Worm (Caenorhabditis elegans) whole organism, L3 larva: ENCODE data around the gene zag-1.

Source experiments
- R02D3.7 ChIP-seq: fragments of 150-350 bp; optimal IDR thresholded peaks from 2 replicates; lab custom pipeline; 2014; ENCODE audit warnings: missing biosample characterization, missing genetic modification characterization
- aly-2 ChIP-seq: fragments of 150-350 bp; optimal IDR thresholded peaks from 2 replicates; lab custom pipeline; 2014; ENCODE audit warnings: missing biosample characterization, missing genetic modification characterization
- ama-1 ChIP-seq: fragments of 150-350 bp; optimal IDR thresholded peaks from 2 replicates; lab custom pipeline; 2018
- ceh-82 ChIP-seq: fragments of 150-350 bp; optimal IDR thresholded peaks from 2 replicates; lab custom pipeline; 2014; ENCODE audit warnings: missing biosample characterization, missing genetic modification characterization
- ceh-9 ChIP-seq: sonication (generic microtip); optimal IDR thresholded peaks from 2 replicates; lab custom pipeline; 2018; ENCODE audit warnings: missing biosample characterization, missing genetic modification characterization
- egl-27 ChIP-seq: sonication (generic microtip); optimal IDR thresholded peaks from 4 replicates; lab custom pipeline; 2017; ENCODE audit warnings: missing biosample characterization, missing genetic modification reagents, missing genetic modification characterization
- egl-5 ChIP-seq: fragments of 150-350 bp; optimal IDR thresholded peaks from 2 replicates; lab custom pipeline; 2017; ENCODE audit warnings: missing biosample characterization, missing genetic modification reagents, missing genetic modification characterization, inconsistent platforms
- elt-1 ChIP-seq: fragments of 150-350 bp; optimal IDR thresholded peaks from 2 replicates; lab custom pipeline; 2014; ENCODE audit warnings: missing biosample characterization, missing genetic modification characterization
- elt-2 ChIP-seq: sonication (generic microtip); optimal IDR thresholded peaks from 2 replicates; lab custom pipeline; 2016; ENCODE audit warnings: missing genetic modification reagents, mild to moderate bottlenecking, missing genetic modification characterization, missing compliant biosample characterization
- elt-3 ChIP-seq, 3 experiments: fragments of 150-350 bp in 1 of 3; sonication (generic microtip) in 2 of 3; optimal IDR thresholded peaks; 2 replicates in 2 of 3; 4 replicates in 1 of 3; lab custom pipeline; 2014 to 2017; ENCODE audit warnings: missing biosample characterization in 3 of 3, missing genetic modification characterization in 3 of 3
- eor-1 ChIP-seq, 2 experiments: fragments of 150-350 bp; optimal IDR thresholded peaks; 2 replicates each; lab custom pipeline; 2014 to 2018; ENCODE audit warnings: missing biosample characterization in 2 of 2, missing genetic modification characterization in 2 of 2
- fkh-10 ChIP-seq: sonication (generic microtip); optimal IDR thresholded peaks from 2 replicates; lab custom pipeline; 2017; ENCODE audit warnings: missing biosample characterization, missing genetic modification reagents, missing genetic modification characterization
- fkh-2 ChIP-seq: fragments of 150-350 bp; optimal IDR thresholded peaks from 2 replicates; lab custom pipeline; 2014; ENCODE audit warnings: missing biosample characterization, missing genetic modification reagents, missing genetic modification characterization
- fos-1 ChIP-seq: fragments of 150-350 bp; optimal IDR thresholded peaks from 2 replicates; lab custom pipeline; 2014; ENCODE audit warnings: missing biosample characterization, missing genetic modification characterization
- hmg-11 ChIP-seq: sonication (generic microtip); optimal IDR thresholded peaks from 2 replicates; lab custom pipeline; 2016; ENCODE audit warnings: missing genetic modification characterization, missing compliant biosample characterization
- jun-1 ChIP-seq: fragments of 150-350 bp; optimal IDR thresholded peaks from 2 replicates; lab custom pipeline; 2014; ENCODE audit warnings: missing biosample characterization, missing genetic modification reagents, missing genetic modification characterization
- lin-15B ChIP-seq: fragments of 150-350 bp; optimal IDR thresholded peaks from 2 replicates; lab custom pipeline; 2014; ENCODE audit warnings: missing biosample characterization, missing genetic modification characterization
- lin-39 ChIP-seq: fragments of 150-350 bp; optimal IDR thresholded peaks from 2 replicates; lab custom pipeline; 2018; ENCODE audit warnings: missing biosample characterization, missing genetic modification reagents, missing genetic modification characterization
- lsy-12 ChIP-seq: sonication (generic microtip); optimal IDR thresholded peaks from 2 replicates; lab custom pipeline; 2016; ENCODE audit warnings: mild to moderate bottlenecking, missing genetic modification characterization, missing compliant biosample characterization
- mml-1 ChIP-seq: fragments of 150-350 bp; sonication (generic microtip); optimal IDR thresholded peaks from 3 replicates; lab custom pipeline; 2014; ENCODE audit warnings: missing biosample characterization, missing genetic modification characterization
- nfya-1 ChIP-seq: sonication (generic microtip); optimal IDR thresholded peaks from 2 replicates; lab custom pipeline; 2017; ENCODE audit warnings: missing genetic modification characterization, mild to moderate bottlenecking, missing compliant biosample characterization, antibody characterized with exemption, moderate library complexity; ENCODE audit not compliant: insufficient read depth
- nhr-11 ChIP-seq: fragments of 150-350 bp; optimal IDR thresholded peaks from 2 replicates; lab custom pipeline; 2014; ENCODE audit warnings: missing biosample characterization, missing genetic modification characterization
- nhr-12 ChIP-seq: fragments of 150-350 bp; optimal IDR thresholded peaks from 2 replicates; lab custom pipeline; 2014; ENCODE audit warnings: missing biosample characterization, missing genetic modification characterization
- nhr-23 ChIP-seq: fragments of 150-350 bp; optimal IDR thresholded peaks from 2 replicates; lab custom pipeline; 2014; ENCODE audit warnings: missing biosample characterization, missing genetic modification reagents, missing genetic modification characterization
- nhr-237 ChIP-seq: fragments of 150-350 bp; optimal IDR thresholded peaks from 2 replicates; lab custom pipeline; 2014; ENCODE audit warnings: missing biosample characterization, missing genetic modification characterization
- nhr-25 ChIP-seq: sonication (generic microtip); optimal IDR thresholded peaks from 2 replicates; lab custom pipeline; 2017; ENCODE audit warnings: missing biosample characterization, missing genetic modification characterization
- nhr-28 ChIP-seq: fragments of 150-350 bp; optimal IDR thresholded peaks from 2 replicates; lab custom pipeline; 2014; ENCODE audit warnings: missing biosample characterization, missing genetic modification characterization
- nhr-43 ChIP-seq: sonication (generic microtip); optimal IDR thresholded peaks from 2 replicates; lab custom pipeline; 2016; ENCODE audit warnings: mild to moderate bottlenecking, missing genetic modification characterization, missing compliant biosample characterization; ENCODE audit not compliant: poor library complexity, severe bottlenecking
- nhr-67 ChIP-seq: fragments of 150-350 bp; optimal IDR thresholded peaks from 2 replicates; lab custom pipeline; 2014; ENCODE audit warnings: missing biosample characterization, missing genetic modification characterization
- nhr-76 ChIP-seq: fragments of 150-350 bp; sonication (generic microtip); optimal IDR thresholded peaks from 5 replicates; lab custom pipeline; 2014; ENCODE audit warnings: missing biosample characterization, missing genetic modification characterization
- nhr-77 ChIP-seq: fragments of 150-350 bp; optimal IDR thresholded peaks from 2 replicates; lab custom pipeline; 2014; ENCODE audit warnings: missing biosample characterization, missing genetic modification characterization
- pha-4 ChIP-seq: fragments of 150-350 bp; optimal IDR thresholded peaks from 2 replicates; lab custom pipeline; 2014; ENCODE audit warnings: missing biosample characterization, missing genetic modification reagents, missing genetic modification characterization
- pqm-1 ChIP-seq: fragments of 150-350 bp; optimal IDR thresholded peaks from 2 replicates; lab custom pipeline; 2017; ENCODE audit warnings: missing biosample characterization, missing genetic modification characterization, inconsistent platforms
- sea-2 ChIP-seq: fragments of 150-350 bp; sonication (generic microtip); optimal IDR thresholded peaks from 4 replicates; lab custom pipeline; 2014; ENCODE audit warnings: missing biosample characterization, missing genetic modification reagents, missing genetic modification characterization
- skn-1 ChIP-seq: fragments of 150-350 bp; optimal IDR thresholded peaks from 2 replicates; lab custom pipeline; 2014; ENCODE audit warnings: missing biosample characterization, missing genetic modification characterization
- tbx-2 ChIP-seq: sonication (generic microtip); optimal IDR thresholded peaks from 2 replicates; lab custom pipeline; 2016; ENCODE audit warnings: mild to moderate bottlenecking, missing genetic modification characterization, missing compliant biosample characterization
- unc-39 ChIP-seq: sonication (generic microtip); optimal IDR thresholded peaks from 4 replicates; lab custom pipeline; 2017; ENCODE audit warnings: missing biosample characterization, missing genetic modification characterization
- unc-62 ChIP-seq: fragments of 150-350 bp; sonication (generic microtip); optimal IDR thresholded peaks from 4 replicates; lab custom pipeline; 2014; ENCODE audit warnings: missing biosample characterization, missing genetic modification reagents, missing genetic modification characterization
- ztf-11 ChIP-seq: fragments of 150-350 bp; optimal IDR thresholded peaks from 2 replicates; lab custom pipeline; 2014; ENCODE audit warnings: missing biosample characterization, missing genetic modification characterization

Gene zag-1

ce11 chrIV:3864944-3865343 lies 9.3 kb downstream of the zag-1 start, which contains the start of gene aat-8:
Gene aat-8 (minus strand): TSS chrIV:3865044.
- TF ChIP-seq tbx-2 (tag; lab: Kevin White, UChicago) (no peak), nhr-67 (tag; lab: Kevin White, UChicago) (peak; percentile 30), ama-1 (lab: Kevin White, UChicago) (no peak), ceh-82 (no peak), elt-1 (tag; lab: Kevin White, UChicago) (no peak), egl-27 (tag; lab: Kevin White, UChicago) (no peak), ceh-9 (tag; lab: Kevin White, UChicago) (no peak)

DNA sequence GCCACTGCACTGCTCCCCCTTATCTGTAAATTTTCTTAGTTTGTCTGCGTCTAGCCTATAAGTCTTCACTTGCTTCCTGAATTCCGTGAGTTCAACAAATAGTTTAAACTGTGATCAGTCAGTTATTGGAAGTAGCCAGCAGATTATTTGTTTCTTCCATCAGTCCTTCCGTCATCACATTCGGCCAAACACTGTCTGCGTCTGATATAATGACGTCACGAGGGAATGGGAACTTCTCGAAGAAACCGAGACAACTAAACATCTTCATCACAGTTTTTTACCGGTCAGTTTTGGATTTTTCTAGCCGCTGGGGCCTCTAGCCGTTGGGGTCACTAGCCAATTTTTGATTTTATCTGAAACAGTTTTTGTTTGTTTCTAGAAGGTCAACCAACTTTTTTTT lies 10.4 kb downstream of the zag-1 start:
- TF ChIP-seq skn-1 (tag; lab: Kevin White, UChicago) (no peak), egl-27 (tag; lab: Kevin White, UChicago) (no peak), ceh-82 (no peak), elt-2 (tag; lab: Kevin White, UChicago) (peak; percentile 38), pqm-1 (tag; lab: Kevin White, UChicago) (peak; percentile 30), sea-2 (GFP tag; lab: Kevin White, UChicago) (no peak), mml-1 (no peak), nhr-23 (tag; lab: Kevin White, UChicago) (peak; percentile 46), nhr-77 (no peak), ztf-11 (tag; lab: Kevin White, UChicago) (no peak), jun-1 (tag; lab: Kevin White, UChicago) (no peak), unc-39 (no peak), ama-1 (lab: Kevin White, UChicago) (no peak), lin-15B (tag; lab: Kevin White, UChicago) (no peak), pha-4 (no peak), egl-5 (no peak), nfya-1 (no peak), nhr-25 (tag; lab: Kevin White, UChicago) (peak; percentile 55)
- TF ChIP-seq, all 47 proteins: peak for 4

- TF ChIP-seq nhr-11 (tag; lab: Kevin White, UChicago): no peak
- no peak for TF ChIP-seq ztf-11 (tag; lab: Kevin White, UChicago)
- no peak for TF ChIP-seq fkh-2 (tag; lab: Kevin White, UChicago)
- no peak for TF ChIP-seq fkh-10
- TF ChIP-seq sea-2 (GFP tag; lab: Kevin White, UChicago): no peak
- TF ChIP-seq nhr-43: no peak
- TF ChIP-seq eor-1 (tag; optimal IDR thresholded peaks at IDR 0.05; lab: Kevin White, UChicago): no peak
- TF ChIP-seq nhr-12 (tag; lab: Kevin White, UChicago): no peak
- no peak for TF ChIP-seq jun-1 (tag; lab: Kevin White, UChicago)
- TF ChIP-seq skn-1 (tag; lab: Kevin White, UChicago): no peak
- no peak for TF ChIP-seq R02D3.7 (tag; lab: Kevin White, UChicago)
- no peak for TF ChIP-seq tbx-2 (tag; lab: Kevin White, UChicago)
- TF ChIP-seq elt-3 (tag; optimal IDR thresholded peaks at IDR 0.05; lab: Kevin White, UChicago): no peak
- TF ChIP-seq, all 47 proteins: peak for 0
Observed at ce11 chrIV:3867252-3867651, 11.6 kb downstream of the zag-1 start, which contains the start of gene F37C4.4. Gene F37C4.4 (plus strand): TSS chrIV:3867309.

DNA sequence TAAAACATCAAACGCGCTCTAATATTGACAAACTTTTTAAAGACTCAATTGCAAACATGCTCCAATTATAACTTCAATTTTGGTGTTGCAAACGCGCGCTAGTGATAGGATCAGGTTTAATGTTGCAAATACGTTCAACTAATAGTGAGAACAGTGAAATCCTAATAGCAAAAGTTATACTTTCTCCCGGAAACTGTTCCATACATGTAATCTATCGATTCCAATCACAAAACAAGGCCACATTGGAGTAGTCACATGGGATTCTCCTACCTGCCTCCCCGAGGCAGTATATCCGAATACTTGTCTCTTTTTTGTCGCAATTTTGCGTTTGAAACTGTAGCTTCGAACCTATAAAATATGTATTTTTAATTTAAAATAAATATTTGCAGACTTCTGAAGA lies 14.2 kb downstream of the zag-1 start:
- no peak for TF ChIP-seq nhr-237 (tag; lab: Kevin White, UChicago)
- TF ChIP-seq lin-39 (tag; lab: Kevin White, UChicago): no peak
- no peak for TF ChIP-seq nhr-76
- no peak for TF ChIP-seq ceh-9 (tag; lab: Kevin White, UChicago)
- TF ChIP-seq fos-1 (tag; lab: Kevin White, UChicago): no peak
- TF ChIP-seq egl-5: no peak
- no peak for TF ChIP-seq nhr-43
- no peak for TF ChIP-seq sea-2 (GFP tag; lab: Kevin White, UChicago)
- TF ChIP-seq lsy-12 (tag; lab: Kevin White, UChicago): no peak
- no peak for TF ChIP-seq aly-2
- no peak for TF ChIP-seq hmg-11 (tag; lab: Kevin White, UChicago)
- TF ChIP-seq ceh-82: no peak
- TF ChIP-seq nhr-28 (tag; lab: Kevin White, UChicago): no peak
- TF ChIP-seq unc-62: no peak
